Fruit fly (Drosophila melanogaster): ENCODE measurements around the gene CG42399.

- TF ChIP-seq achi (GFP tag; optimal IDR thresholded peaks at IDR 0.05) (no peak), spab (GFP tag; optimal IDR thresholded peaks at IDR 0.05) (no peak), CG16779 (tag; optimal IDR thresholded peaks at IDR 0.05) (no peak)
Measured at dm6 chr2L:143088-143487, 10.0 kb downstream of the CG42399 start, which contains the start of the genes CG31974 and CG11454.
